Worm (Caenorhabditis elegans) whole organism, L2 larva: ENCODE measurements around the gene uev-2.

Experiments
- ama-1 ChIP-seq: fragments of 150-350 bp; optimal IDR thresholded peaks from 2 replicates; lab custom pipeline; 2018; ENCODE audit warnings: inconsistent platforms
- blmp-1 ChIP-seq: sonication (generic microtip); optimal IDR thresholded peaks from 2 replicates; lab custom pipeline; 2017; ENCODE audit warnings: missing genetic modification characterization, mild to moderate bottlenecking, missing compliant biosample characterization, antibody characterized with exemption, moderate library complexity; ENCODE audit not compliant: insufficient read depth
- lin-13 ChIP-seq: fragments of 150-350 bp; optimal IDR thresholded peaks from 2 replicates; lab custom pipeline; 2014; ENCODE audit warnings: missing biosample characterization, missing genetic modification reagents, missing genetic modification characterization
- sma-3 ChIP-seq: sonication (generic microtip); optimal IDR thresholded peaks from 2 replicates; lab custom pipeline; 2016; ENCODE audit warnings: missing genetic modification reagents, missing genetic modification characterization, missing compliant biosample characterization
- snpc-4 ChIP-seq: fragments of 150-350 bp; optimal IDR thresholded peaks from 2 replicates; lab custom pipeline; 2014; ENCODE audit warnings: missing biosample characterization, missing genetic modification characterization
- unc-62 ChIP-seq: fragments of 150-350 bp; optimal IDR thresholded peaks from 2 replicates; lab custom pipeline; 2014; ENCODE audit warnings: missing biosample characterization, missing genetic modification reagents, missing genetic modification characterization
- zag-1 ChIP-seq: fragments of 150-350 bp; optimal IDR thresholded peaks from 2 replicates; lab custom pipeline; 2014; ENCODE audit warnings: missing biosample characterization, missing genetic modification characterization

ce11 chrIII:5554884-5555500 is 27.9 kb upstream of the uev-2 start, which contains the start of the genes nmad-1 and hach-1:
- TF ChIP-seq ama-1 (no peak), unc-62 (GFP tag; lab: Kevin White, UChicago) (no peak), blmp-1 (peak; percentile 39), zag-1 (tag; lab: Kevin White, UChicago) (no peak), sma-3 (GFP tag; lab: Kevin White, UChicago) (peak; percentile 85), snpc-4 (tag; lab: Kevin White, UChicago) (peak; percentile 47), lin-13 (peak; percentile 61)
